Fruit fly (Drosophila melanogaster) whole organism: ENCODE measurements around the gene Oatp33Ea.

Experiments
- CG8478 ChIP-seq: fragments of >200 bp; optimal IDR thresholded peaks from 2 replicates; lab custom pipeline; 2018; ENCODE audit warnings: inconsistent platforms
- psq ChIP-seq: fragments of >200 bp; optimal IDR thresholded peaks from 2 replicates; lab custom pipeline; 2017
- usp ChIP-seq: fragments of >200 bp; optimal IDR thresholded peaks from 2 replicates; lab custom pipeline; 2017; ENCODE audit warnings: missing biosample characterization, missing genetic modification characterization, mixed read lengths

DNA sequence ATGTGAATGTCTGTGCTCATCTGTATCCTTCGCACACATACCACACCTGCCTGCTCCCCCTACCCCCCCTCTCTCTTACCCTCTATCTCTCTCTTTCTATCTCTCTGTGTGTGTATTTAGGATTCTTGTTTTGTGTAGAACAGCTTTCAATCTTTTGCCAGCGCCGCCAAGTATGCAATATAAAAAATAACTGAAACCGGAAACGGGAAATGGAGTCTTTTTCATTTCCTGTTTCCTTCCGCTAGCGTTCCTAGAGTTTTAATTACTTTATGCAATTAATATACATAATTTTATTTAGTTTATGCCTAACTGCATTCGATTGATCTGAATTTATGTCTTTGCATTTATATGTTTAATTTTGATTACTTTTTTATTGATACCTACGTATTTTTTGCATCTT, 53.3 kb downstream of the Oatp33Ea start:
- no peak for TF ChIP-seq psq (lab: Kevin White, UChicago)
- TF ChIP-seq usp (GFP tag; lab: Kevin White, UChicago) = no peak
- no peak for TF ChIP-seq CG8478 (lab: Kevin White, UChicago)
